Fruit fly (Drosophila melanogaster) whole organism: Measurements from ENCODE around the gene CG34293.

Experiments used
- CG8478 ChIP-seq: fragments of >200 bp; optimal IDR thresholded peaks from 2 replicates; lab custom pipeline; 2018; ENCODE audit warnings: inconsistent platforms
- Dll ChIP-seq: fragments of >200 bp; optimal IDR thresholded peaks from 2 replicates; lab custom pipeline; 2017
- EcR ChIP-seq, 2 experiments: fragments of >200 bp; optimal IDR thresholded peaks; 2 replicates each; lab custom pipeline; 2017; ENCODE audit warnings: missing biosample characterization in 2 of 2, missing genetic modification characterization in 2 of 2, missing genetic modification reagents in 2 of 2
- pan ChIP-seq: fragments of >200 bp; optimal IDR thresholded peaks from 2 replicates; lab custom pipeline; 2017
- psq ChIP-seq: fragments of >200 bp; optimal IDR thresholded peaks from 2 replicates; lab custom pipeline; 2017
- usp ChIP-seq: fragments of >200 bp; optimal IDR thresholded peaks from 2 replicates; lab custom pipeline; 2017; ENCODE audit warnings: missing biosample characterization, missing genetic modification characterization, mixed read lengths

Gene CG34293

DNA sequence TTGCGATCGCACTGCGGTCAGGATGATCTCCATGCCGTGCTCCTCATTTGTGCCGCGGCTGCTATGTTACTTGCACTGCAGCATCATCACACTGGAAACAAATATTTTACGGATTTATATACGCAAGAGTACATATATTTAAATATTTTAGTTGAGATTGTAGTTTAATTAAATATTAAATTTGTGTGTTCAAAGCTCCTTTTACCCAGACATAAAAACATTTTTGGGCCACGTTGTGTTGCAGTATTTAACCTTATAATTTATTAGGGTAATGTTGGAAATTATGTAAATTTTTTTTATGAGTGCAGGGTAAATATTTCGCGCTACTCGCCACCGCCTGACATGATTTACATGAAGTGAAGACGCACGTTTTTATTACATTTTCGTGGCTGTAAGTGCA, 32.2 kb upstream of the CG34293 start:
- TF ChIP-seq pan (no peak), Dll (lab: Kevin White, UChicago) (no peak), EcR (GFP tag; optimal IDR thresholded peaks at IDR 0.05; lab: Kevin White, UChicago) (no peak), psq (no peak), CG8478 (lab: Kevin White, UChicago) (no peak), usp (GFP tag; lab: Kevin White, UChicago) (no peak)

DNA sequence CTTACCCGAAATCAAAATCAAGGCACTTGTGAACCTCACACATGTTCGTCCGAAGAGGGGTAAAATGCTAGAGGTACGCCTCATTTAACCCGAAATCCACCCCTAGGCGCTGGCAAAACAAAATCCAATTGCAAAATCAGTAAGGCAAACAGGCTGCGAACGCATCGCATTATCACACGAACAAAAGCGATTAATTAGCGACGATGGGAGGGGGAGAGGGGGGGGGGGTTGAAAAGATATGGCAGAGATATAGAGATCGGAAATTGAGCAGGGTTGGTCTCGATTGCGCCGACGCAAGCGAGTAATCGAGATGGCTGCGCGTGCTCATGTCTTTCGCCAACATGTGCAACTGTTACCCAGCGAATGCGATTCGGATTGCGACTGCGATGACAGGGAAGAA, 31.5 kb upstream of the CG34293 start:
- no peak for TF ChIP-seq psq
- no peak for TF ChIP-seq usp (GFP tag; lab: Kevin White, UChicago)
- TF ChIP-seq Dll (lab: Kevin White, UChicago) = no peak
- TF ChIP-seq pan = no peak
- no peak for TF ChIP-seq CG8478 (lab: Kevin White, UChicago)
- TF ChIP-seq EcR (GFP tag; optimal IDR thresholded peaks at IDR 0.05; lab: Kevin White, UChicago) = no peak

DNA sequence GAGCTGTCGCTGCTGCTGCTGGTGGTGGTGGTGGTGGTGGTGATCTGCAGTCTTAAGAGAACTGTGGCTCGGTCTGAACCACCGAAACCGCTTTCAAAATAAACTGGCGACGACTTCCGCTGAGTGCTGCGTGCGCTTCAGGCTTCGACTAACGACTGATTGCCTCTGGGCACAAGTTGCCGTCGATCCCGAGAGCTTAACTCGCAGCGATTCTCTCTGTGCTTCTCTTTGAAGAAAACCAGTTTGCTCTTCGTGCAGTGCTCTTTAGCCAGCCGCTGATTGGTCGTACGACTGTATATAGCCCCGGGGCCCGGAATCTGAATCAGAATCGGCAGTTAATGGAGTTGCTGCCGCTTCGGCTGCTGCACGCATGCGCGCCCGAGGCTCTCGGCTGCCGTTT, 28.7 kb upstream of the CG34293 start, which contains the start of gene Ser:
TSS of gene Ser (minus strand) at position 162 of the 400 bp plus-strand sequence.
- no peak for TF ChIP-seq CG8478 (lab: Kevin White, UChicago)
- TF ChIP-seq EcR (GFP tag; optimal IDR thresholded peaks at IDR 0.05; lab: Kevin White, UChicago) = no peak
- TF ChIP-seq Dll (lab: Kevin White, UChicago) = peak; percentile 30
- no peak for TF ChIP-seq usp (GFP tag; lab: Kevin White, UChicago)
- TF ChIP-seq psq = no peak

DNA sequence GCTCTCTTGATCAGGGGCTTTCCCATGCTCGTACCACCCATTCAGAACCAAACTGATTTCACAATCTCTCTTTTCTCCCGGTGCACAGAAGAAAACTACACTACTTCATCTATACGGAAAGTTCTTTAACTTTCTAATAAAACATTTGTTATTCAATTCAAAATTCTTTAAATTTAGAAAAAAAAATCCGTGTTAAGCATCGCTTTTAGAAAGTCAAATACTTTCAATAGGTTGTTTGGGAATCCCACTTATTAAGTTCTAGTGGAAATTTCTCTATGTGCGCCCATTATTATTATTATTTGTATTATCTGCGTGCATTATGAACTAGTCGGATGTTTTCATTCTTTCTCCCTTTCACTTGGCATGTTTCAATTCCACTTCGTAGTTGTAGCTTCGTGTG, 27.7 kb upstream of the CG34293 start:
- TF ChIP-seq Dll (lab: Kevin White, UChicago) (no peak), pan (no peak), usp (GFP tag; lab: Kevin White, UChicago) (no peak), EcR (GFP tag; optimal IDR thresholded peaks at IDR 0.05; lab: Kevin White, UChicago) (no peak), psq (no peak), CG8478 (lab: Kevin White, UChicago) (no peak)

DNA sequence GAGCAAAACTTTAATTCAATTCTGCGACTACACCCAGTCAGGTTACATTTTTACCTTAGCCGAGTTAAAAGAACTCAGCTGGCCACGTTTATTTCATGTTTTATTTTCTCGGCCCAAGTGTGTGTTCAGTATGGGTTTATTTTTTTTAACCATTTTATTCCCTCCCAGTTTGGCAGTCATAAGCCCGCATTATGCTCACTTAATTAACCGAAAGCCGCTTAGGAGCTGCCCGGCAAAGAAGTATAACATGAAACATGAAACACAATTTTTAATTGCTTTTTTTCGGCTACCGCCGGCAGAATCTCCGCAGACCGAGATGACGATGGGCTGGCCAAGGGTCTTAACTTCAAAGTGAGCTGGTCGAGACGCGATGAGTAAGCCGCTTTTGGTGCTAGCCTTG, 21.5 kb upstream of the CG34293 start:
- TF ChIP-seq pan (no peak), usp (GFP tag; lab: Kevin White, UChicago) (no peak), EcR (GFP tag; optimal IDR thresholded peaks at IDR 0.05; lab: Kevin White, UChicago) (no peak), Dll (lab: Kevin White, UChicago) (no peak), CG8478 (lab: Kevin White, UChicago) (no peak)

DNA sequence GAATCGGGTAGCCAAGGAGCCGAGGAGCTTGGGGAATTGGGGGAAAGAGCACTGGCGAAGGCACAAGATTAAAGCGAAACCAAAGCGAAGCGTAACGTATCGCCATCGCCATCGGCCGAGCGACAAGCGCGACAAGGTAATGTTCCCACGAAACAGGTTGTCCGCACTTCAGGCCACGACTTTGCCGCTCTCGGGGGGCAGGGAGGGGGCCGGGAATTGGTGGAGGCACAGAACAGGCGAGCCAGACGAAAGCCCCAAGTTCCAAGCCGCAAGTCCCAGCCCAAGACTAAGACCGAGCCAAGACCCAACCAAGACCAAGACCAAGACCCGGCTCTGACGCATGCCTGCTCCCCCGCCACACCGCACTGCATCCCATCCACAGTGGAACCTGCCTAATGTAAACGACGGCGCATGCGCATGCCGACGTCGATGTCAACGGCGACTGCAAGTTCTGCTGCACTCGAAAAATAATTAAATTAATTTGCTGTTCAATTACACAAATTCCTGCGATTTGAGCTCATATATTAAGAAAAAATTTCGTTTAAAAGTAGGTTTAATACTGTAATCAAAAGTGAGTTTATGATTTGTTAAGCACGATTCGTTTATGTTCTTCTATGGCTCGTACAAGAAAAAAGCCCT, 20.7 kb upstream of the CG34293 start:
- no peak for TF ChIP-seq EcR (GFP tag; optimal IDR thresholded peaks at IDR 0.05; lab: Kevin White, UChicago)
- TF ChIP-seq usp (GFP tag; lab: Kevin White, UChicago) = no peak
- TF ChIP-seq pan = no peak
- no peak for TF ChIP-seq psq
- no peak for TF ChIP-seq Dll (lab: Kevin White, UChicago)
- TF ChIP-seq CG8478 (lab: Kevin White, UChicago) = no peak

DNA sequence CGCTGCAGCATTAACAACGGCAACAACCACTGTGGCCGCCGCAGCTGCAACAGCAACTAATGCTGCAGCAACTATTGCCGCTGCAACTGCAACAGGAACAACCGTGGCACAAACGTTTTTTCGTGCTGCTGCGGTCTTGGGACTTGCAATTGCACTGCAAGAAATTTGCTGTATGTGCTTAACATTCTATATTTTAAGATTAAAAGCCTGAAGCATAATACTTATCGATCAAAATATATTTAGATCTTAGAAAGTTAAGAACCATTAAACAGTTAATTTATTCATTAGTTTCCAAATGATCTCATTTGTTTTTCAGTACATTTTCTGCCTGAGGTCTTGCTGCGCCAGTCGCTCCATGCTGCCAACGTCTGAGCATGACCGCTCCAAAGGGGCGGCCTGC, 15.7 kb upstream of the CG34293 start:
- TF ChIP-seq psq (no peak), usp (GFP tag; lab: Kevin White, UChicago) (no peak), EcR (GFP tag; optimal IDR thresholded peaks at IDR 0.05; lab: Kevin White, UChicago) (no peak), pan (no peak), CG8478 (lab: Kevin White, UChicago) (no peak)

DNA sequence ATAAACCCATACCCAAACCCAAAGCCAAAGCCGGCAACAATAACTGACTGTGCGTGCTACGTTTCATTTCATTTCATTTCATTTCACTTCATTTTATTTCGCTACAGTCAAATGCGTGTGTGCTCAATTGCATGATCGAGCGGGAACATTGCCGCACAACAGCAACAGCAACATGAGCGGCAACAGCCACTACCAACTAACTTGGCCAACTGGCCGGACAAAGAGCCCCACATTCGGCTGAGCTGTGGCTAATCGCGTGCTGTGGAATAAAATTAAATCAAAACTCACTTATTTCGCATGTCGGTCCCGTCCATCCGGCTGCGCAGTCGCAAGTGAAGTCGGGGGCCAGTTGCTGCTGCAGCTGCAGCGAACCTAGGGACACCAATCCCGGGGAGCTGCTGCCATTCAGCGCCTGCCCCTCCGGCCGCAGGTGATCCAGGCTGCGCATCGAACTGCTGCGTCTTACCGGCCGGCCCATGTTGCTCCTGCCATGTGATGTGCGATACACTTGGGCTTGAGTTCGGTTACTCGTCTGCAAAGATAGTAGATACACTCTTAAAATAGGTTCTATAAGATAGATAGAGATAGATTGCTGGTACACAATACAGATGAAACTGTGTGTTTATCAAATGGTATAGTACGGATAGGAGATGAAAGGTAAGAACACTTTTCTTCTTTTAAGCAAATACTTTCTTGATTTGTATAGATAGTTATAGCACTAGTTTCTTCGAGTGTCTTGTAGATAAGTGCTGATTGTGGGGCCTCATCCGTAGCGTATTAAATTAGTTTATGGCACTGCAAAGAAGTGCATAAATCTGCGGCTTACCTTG, 13.4 kb upstream of the CG34293 start:
- TF ChIP-seq psq = no peak
- TF ChIP-seq Dll (lab: Kevin White, UChicago) = no peak

DNA sequence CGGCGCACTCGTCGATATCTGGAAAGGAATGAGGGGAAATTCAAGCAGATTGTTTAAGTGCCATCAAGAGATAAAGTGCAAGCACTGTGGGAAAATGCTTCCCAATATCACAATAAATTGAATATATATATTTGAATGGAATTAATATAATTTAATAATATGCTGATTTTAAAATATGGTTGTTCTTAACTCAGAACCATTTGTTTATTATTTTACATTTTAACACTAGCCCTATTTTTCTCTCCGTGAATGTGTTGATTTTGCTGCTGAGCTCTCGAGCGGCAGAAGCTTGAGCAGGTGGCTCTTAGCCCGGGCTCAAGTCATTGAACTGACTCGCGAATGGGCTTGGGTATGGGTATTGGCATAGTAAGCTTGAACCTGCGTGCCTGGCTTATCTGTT, 12.2 kb upstream of the CG34293 start:
- TF ChIP-seq pan (no peak), usp (GFP tag; lab: Kevin White, UChicago) (no peak), CG8478 (lab: Kevin White, UChicago) (no peak), Dll (lab: Kevin White, UChicago) (no peak), EcR (GFP tag; optimal IDR thresholded peaks at IDR 0.05; lab: Kevin White, UChicago) (no peak), psq (no peak)

DNA sequence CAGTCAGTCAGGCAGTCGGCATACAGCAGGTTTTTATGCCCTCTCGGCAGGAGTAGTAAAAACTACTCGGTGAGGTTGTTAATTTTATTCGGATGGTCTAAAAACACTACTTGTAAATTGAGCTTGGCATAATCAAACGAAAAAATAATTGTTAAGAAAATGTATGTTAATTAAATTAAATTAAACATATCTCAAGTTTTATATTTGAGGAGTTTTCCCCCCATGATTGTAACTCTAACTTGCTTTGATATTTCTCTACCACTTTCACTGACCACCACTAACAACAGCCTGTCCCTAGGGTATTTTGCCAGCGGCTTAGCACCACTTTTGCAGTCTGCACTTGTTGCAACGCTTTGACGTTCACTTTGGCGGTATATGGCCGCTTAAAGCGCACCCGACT, 10.3 kb upstream of the CG34293 start:
- TF ChIP-seq EcR (GFP tag; optimal IDR thresholded peaks at IDR 0.05; lab: Kevin White, UChicago) (no peak), pan (no peak), Dll (lab: Kevin White, UChicago) (no peak), usp (GFP tag; lab: Kevin White, UChicago) (no peak), psq (no peak), CG8478 (lab: Kevin White, UChicago) (no peak)

DNA sequence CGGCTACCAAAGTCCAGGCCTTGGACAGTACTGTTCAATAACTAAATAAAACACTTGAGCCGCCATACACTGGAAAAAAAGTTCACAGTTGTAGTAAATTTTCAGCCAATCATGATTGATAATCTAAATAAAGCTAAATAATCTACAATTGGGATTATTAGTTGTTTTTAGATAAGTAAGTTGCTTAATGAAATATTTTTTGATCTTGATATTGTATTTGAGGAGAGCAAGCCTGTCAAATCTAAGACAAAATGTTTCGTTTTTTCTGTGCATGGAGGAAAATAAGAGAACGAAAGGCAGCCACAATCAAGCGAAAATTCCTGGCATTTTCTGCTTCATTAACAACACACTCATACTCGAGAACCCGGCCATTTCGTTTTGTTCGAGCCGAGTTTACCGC, 5.8 kb upstream of the CG34293 start:
- TF ChIP-seq usp (GFP tag; lab: Kevin White, UChicago) = no peak
- TF ChIP-seq CG8478 (lab: Kevin White, UChicago) = no peak
- no peak for TF ChIP-seq EcR (GFP tag; optimal IDR thresholded peaks at IDR 0.05; lab: Kevin White, UChicago)
- TF ChIP-seq pan = no peak
- TF ChIP-seq psq = no peak
- TF ChIP-seq Dll (lab: Kevin White, UChicago) = no peak

DNA sequence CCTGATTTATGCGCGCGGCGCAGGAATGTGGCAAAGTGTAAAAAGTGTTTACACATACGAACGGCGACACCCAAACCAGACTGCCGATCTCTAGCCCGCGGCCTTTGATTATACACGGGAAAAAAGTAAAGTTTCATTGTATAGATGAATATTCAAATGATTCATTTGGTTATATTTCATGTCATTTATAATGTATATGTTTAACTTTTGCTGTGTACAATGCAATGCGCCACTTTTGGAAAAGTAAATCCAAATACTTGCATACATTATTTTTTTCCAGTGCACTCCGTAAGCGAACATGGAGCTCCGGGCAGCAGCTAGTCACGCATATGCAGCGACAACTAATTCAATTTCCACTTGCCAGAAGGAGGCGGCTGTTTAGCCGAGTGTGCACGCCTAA, 2.0 kb upstream of the CG34293 start:
- TF ChIP-seq psq (no peak), EcR (GFP tag; optimal IDR thresholded peaks at IDR 0.05; lab: Kevin White, UChicago) (no peak), CG8478 (lab: Kevin White, UChicago) (no peak), Dll (lab: Kevin White, UChicago) (no peak), usp (GFP tag; lab: Kevin White, UChicago) (no peak), pan (no peak)
